Worm (Caenorhabditis elegans) whole organism, L3 larva: ENCODE data around the gene npr-31.

ENCODE experiments used
- R02D3.7 ChIP-seq: fragments of 150-350 bp; optimal IDR thresholded peaks from 2 replicates; lab custom pipeline; 2014; ENCODE audit warnings: missing biosample characterization, missing genetic modification characterization
- ZK546.5 ChIP-seq: sonication (generic microtip); optimal IDR thresholded peaks from 2 replicates; lab custom pipeline; 2017; ENCODE audit warnings: missing biosample characterization, missing genetic modification characterization
- aly-2 ChIP-seq: fragments of 150-350 bp; optimal IDR thresholded peaks from 2 replicates; lab custom pipeline; 2014; ENCODE audit warnings: missing biosample characterization, missing genetic modification characterization
- ama-1 ChIP-seq: fragments of 150-350 bp; optimal IDR thresholded peaks from 2 replicates; lab custom pipeline; 2018
- ceh-16 ChIP-seq: sonication (generic microtip); optimal IDR thresholded peaks from 2 replicates; lab custom pipeline; 2017; ENCODE audit warnings: missing biosample characterization, missing genetic modification characterization
- ceh-28 ChIP-seq: fragments of 150-350 bp; optimal IDR thresholded peaks from 2 replicates; lab custom pipeline; 2014; ENCODE audit warnings: missing biosample characterization, missing genetic modification reagents, missing genetic modification characterization
- ceh-82 ChIP-seq: fragments of 150-350 bp; optimal IDR thresholded peaks from 2 replicates; lab custom pipeline; 2014; ENCODE audit warnings: missing biosample characterization, missing genetic modification characterization
- ceh-9 ChIP-seq: sonication (generic microtip); optimal IDR thresholded peaks from 2 replicates; lab custom pipeline; 2018; ENCODE audit warnings: missing biosample characterization, missing genetic modification characterization
- egl-27 ChIP-seq: sonication (generic microtip); optimal IDR thresholded peaks from 4 replicates; lab custom pipeline; 2017; ENCODE audit warnings: missing biosample characterization, missing genetic modification reagents, missing genetic modification characterization
- elt-2 ChIP-seq: sonication (generic microtip); optimal IDR thresholded peaks from 2 replicates; lab custom pipeline; 2016; ENCODE audit warnings: missing genetic modification reagents, mild to moderate bottlenecking, missing genetic modification characterization, missing compliant biosample characterization
- elt-3 ChIP-seq, 3 experiments: fragments of 150-350 bp in 1 of 3; sonication (generic microtip) in 2 of 3; optimal IDR thresholded peaks; 2 replicates in 2 of 3; 4 replicates in 1 of 3; lab custom pipeline; 2014 to 2017; ENCODE audit warnings: missing biosample characterization in 3 of 3, missing genetic modification characterization in 3 of 3
- fos-1 ChIP-seq: fragments of 150-350 bp; optimal IDR thresholded peaks from 2 replicates; lab custom pipeline; 2014; ENCODE audit warnings: missing biosample characterization, missing genetic modification characterization
- jun-1 ChIP-seq: fragments of 150-350 bp; optimal IDR thresholded peaks from 2 replicates; lab custom pipeline; 2014; ENCODE audit warnings: missing biosample characterization, missing genetic modification reagents, missing genetic modification characterization
- lin-15B ChIP-seq: fragments of 150-350 bp; optimal IDR thresholded peaks from 2 replicates; lab custom pipeline; 2014; ENCODE audit warnings: missing biosample characterization, missing genetic modification characterization
- lsy-12 ChIP-seq: sonication (generic microtip); optimal IDR thresholded peaks from 2 replicates; lab custom pipeline; 2016; ENCODE audit warnings: mild to moderate bottlenecking, missing genetic modification characterization, missing compliant biosample characterization
- mdl-1 ChIP-seq: fragments of 150-350 bp; optimal IDR thresholded peaks from 2 replicates; lab custom pipeline; 2014; ENCODE audit warnings: missing biosample characterization, missing genetic modification characterization
- mml-1 ChIP-seq: fragments of 150-350 bp; sonication (generic microtip); optimal IDR thresholded peaks from 3 replicates; lab custom pipeline; 2014; ENCODE audit warnings: missing biosample characterization, missing genetic modification characterization
- nfya-1 ChIP-seq: sonication (generic microtip); optimal IDR thresholded peaks from 2 replicates; lab custom pipeline; 2017; ENCODE audit warnings: missing genetic modification characterization, mild to moderate bottlenecking, missing compliant biosample characterization, antibody characterized with exemption, moderate library complexity; ENCODE audit not compliant: insufficient read depth
- nhr-23 ChIP-seq: fragments of 150-350 bp; optimal IDR thresholded peaks from 2 replicates; lab custom pipeline; 2014; ENCODE audit warnings: missing biosample characterization, missing genetic modification reagents, missing genetic modification characterization
- nhr-237 ChIP-seq: fragments of 150-350 bp; optimal IDR thresholded peaks from 2 replicates; lab custom pipeline; 2014; ENCODE audit warnings: missing biosample characterization, missing genetic modification characterization
- nhr-25 ChIP-seq: sonication (generic microtip); optimal IDR thresholded peaks from 2 replicates; lab custom pipeline; 2017; ENCODE audit warnings: missing biosample characterization, missing genetic modification characterization
- nhr-28 ChIP-seq: fragments of 150-350 bp; optimal IDR thresholded peaks from 2 replicates; lab custom pipeline; 2014; ENCODE audit warnings: missing biosample characterization, missing genetic modification characterization
- nhr-43 ChIP-seq: sonication (generic microtip); optimal IDR thresholded peaks from 2 replicates; lab custom pipeline; 2016; ENCODE audit warnings: mild to moderate bottlenecking, missing genetic modification characterization, missing compliant biosample characterization; ENCODE audit not compliant: poor library complexity, severe bottlenecking
- nhr-67 ChIP-seq: fragments of 150-350 bp; optimal IDR thresholded peaks from 2 replicates; lab custom pipeline; 2014; ENCODE audit warnings: missing biosample characterization, missing genetic modification characterization
- nhr-77 ChIP-seq: fragments of 150-350 bp; optimal IDR thresholded peaks from 2 replicates; lab custom pipeline; 2014; ENCODE audit warnings: missing biosample characterization, missing genetic modification characterization
- pqm-1 ChIP-seq: fragments of 150-350 bp; optimal IDR thresholded peaks from 2 replicates; lab custom pipeline; 2017; ENCODE audit warnings: missing biosample characterization, missing genetic modification characterization, inconsistent platforms
- sea-2 ChIP-seq: fragments of 150-350 bp; sonication (generic microtip); optimal IDR thresholded peaks from 4 replicates; lab custom pipeline; 2014; ENCODE audit warnings: missing biosample characterization, missing genetic modification reagents, missing genetic modification characterization
- skn-1 ChIP-seq: fragments of 150-350 bp; optimal IDR thresholded peaks from 2 replicates; lab custom pipeline; 2014; ENCODE audit warnings: missing biosample characterization, missing genetic modification characterization
- snpc-4 ChIP-seq: fragments of 150-350 bp; optimal IDR thresholded peaks from 2 replicates; lab custom pipeline; 2014; ENCODE audit warnings: missing biosample characterization, missing genetic modification characterization
- tbx-2 ChIP-seq: sonication (generic microtip); optimal IDR thresholded peaks from 2 replicates; lab custom pipeline; 2016; ENCODE audit warnings: mild to moderate bottlenecking, missing genetic modification characterization, missing compliant biosample characterization
- unc-39 ChIP-seq: sonication (generic microtip); optimal IDR thresholded peaks from 4 replicates; lab custom pipeline; 2017; ENCODE audit warnings: missing biosample characterization, missing genetic modification characterization
- ztf-11 ChIP-seq: fragments of 150-350 bp; optimal IDR thresholded peaks from 2 replicates; lab custom pipeline; 2014; ENCODE audit warnings: missing biosample characterization, missing genetic modification characterization
- ztf-4 ChIP-seq: fragments of 150-350 bp; optimal IDR thresholded peaks from 2 replicates; lab custom pipeline; 2014; ENCODE audit warnings: missing biosample characterization, missing genetic modification characterization

The npr-31 gene

DNA sequence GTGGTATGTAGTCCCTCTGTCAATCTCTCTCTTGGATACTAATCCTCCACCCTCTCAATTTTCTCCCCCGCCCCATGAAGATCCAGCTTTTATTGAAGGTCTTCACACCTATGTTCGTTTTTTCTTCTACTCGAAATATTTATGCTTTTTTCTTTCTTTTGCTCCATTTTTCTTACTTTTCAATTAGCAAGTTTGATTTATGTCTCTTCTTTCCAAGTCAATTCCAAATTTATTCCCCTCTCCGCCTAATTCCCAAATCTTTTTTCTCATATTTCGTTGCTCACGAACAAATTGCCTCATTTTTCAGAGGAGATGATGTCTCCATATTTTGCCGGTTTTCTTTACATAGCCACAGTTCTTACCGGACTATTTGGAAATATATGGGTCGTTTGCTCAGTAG lies at the start of gene npr-31:
npr-31 (plus strand) TSS at position 301 of the 400 bp plus-strand sequence.
- no peak for TF ChIP-seq unc-39 (tag; lab: Kevin White, UChicago)
- no peak for TF ChIP-seq nhr-67 (tag; lab: Kevin White, UChicago)
- no peak for TF ChIP-seq ztf-4 (tag; lab: Kevin White, UChicago)
- TF ChIP-seq ama-1 (lab: Kevin White, UChicago): no peak
- no peak for TF ChIP-seq aly-2 (tag; lab: Kevin White, UChicago)
- TF ChIP-seq, all 47 proteins: peak for 0

- TF ChIP-seq skn-1 (no peak), mdl-1 (tag; lab: Kevin White, UChicago) (no peak), snpc-4 (tag; lab: Kevin White, UChicago) (no peak), lsy-12 (no peak), pqm-1 (no peak), ceh-16 (tag; lab: Kevin White, UChicago) (no peak), ceh-82 (tag; lab: Kevin White, UChicago) (no peak), R02D3.7 (tag; lab: Kevin White, UChicago) (no peak), egl-27 (tag; lab: Kevin White, UChicago) (no peak), lin-15B (tag; lab: Kevin White, UChicago) (no peak), elt-3 (tag; optimal IDR thresholded peaks at IDR 0.05; lab: Kevin White, UChicago) (no peak), tbx-2 (tag; lab: Kevin White, UChicago) (no peak), unc-39 (tag; lab: Kevin White, UChicago) (no peak), nfya-1 (tag; lab: Kevin White, UChicago) (no peak), nhr-237 (tag; lab: Kevin White, UChicago) (no peak), aly-2 (tag; lab: Kevin White, UChicago) (no peak)
These were observed 48.4 kb upstream of the npr-31 start for ce11 chrII:7095970-7096369.

- no peak for TF ChIP-seq fos-1 (tag; lab: Kevin White, UChicago)
- no peak for TF ChIP-seq ztf-4 (tag; lab: Kevin White, UChicago)
- no peak for TF ChIP-seq mml-1
- no peak for TF ChIP-seq egl-27 (tag; lab: Kevin White, UChicago)
- no peak for TF ChIP-seq pqm-1
- TF ChIP-seq nhr-237 (tag; lab: Kevin White, UChicago): no peak
- TF ChIP-seq nhr-23 (tag; lab: Kevin White, UChicago): no peak
- no peak for TF ChIP-seq ceh-28
- TF ChIP-seq R02D3.7 (tag; lab: Kevin White, UChicago): no peak
- TF ChIP-seq ZK546.5 (tag; lab: Kevin White, UChicago): no peak
- no peak for TF ChIP-seq tbx-2 (tag; lab: Kevin White, UChicago)
These were observed 45.8 kb upstream of the npr-31 start, which contains the start of gene mct-5 for ce11 chrII:7098578-7098977. mct-5 (minus strand) TSS chrII:7098593.

ce11 chrII:7099231-7099630 lies 45.2 kb upstream of the npr-31 start:
- TF ChIP-seq nhr-28 (tag; lab: Kevin White, UChicago): peak; percentile 32
- TF ChIP-seq ama-1 (lab: Kevin White, UChicago): peak; percentile 30
- TF ChIP-seq ztf-11 (tag; lab: Kevin White, UChicago): no peak
- TF ChIP-seq ZK546.5 (tag; lab: Kevin White, UChicago): no peak
- TF ChIP-seq jun-1 (tag; lab: Kevin White, UChicago): no peak
- TF ChIP-seq ceh-82 (tag; lab: Kevin White, UChicago): no peak
- TF ChIP-seq fos-1 (tag; lab: Kevin White, UChicago): no peak
- TF ChIP-seq snpc-4 (tag; lab: Kevin White, UChicago): no peak
- no peak for TF ChIP-seq nhr-43 (tag; lab: Kevin White, UChicago)
- TF ChIP-seq nhr-237 (tag; lab: Kevin White, UChicago): no peak
- no peak for TF ChIP-seq nhr-77 (tag; lab: Kevin White, UChicago)
- no peak for TF ChIP-seq lsy-12
- no peak for TF ChIP-seq mml-1

- TF ChIP-seq lsy-12 (peak; percentile 37), ama-1 (lab: Kevin White, UChicago) (peak; percentile 56), pqm-1 (no peak)
These were observed 43.6 kb upstream of the npr-31 start, which contains the start of gene mmaa-1 for ce11 chrII:7100838-7101237. mmaa-1 (minus strand) TSS chrII:7101165.

DNA sequence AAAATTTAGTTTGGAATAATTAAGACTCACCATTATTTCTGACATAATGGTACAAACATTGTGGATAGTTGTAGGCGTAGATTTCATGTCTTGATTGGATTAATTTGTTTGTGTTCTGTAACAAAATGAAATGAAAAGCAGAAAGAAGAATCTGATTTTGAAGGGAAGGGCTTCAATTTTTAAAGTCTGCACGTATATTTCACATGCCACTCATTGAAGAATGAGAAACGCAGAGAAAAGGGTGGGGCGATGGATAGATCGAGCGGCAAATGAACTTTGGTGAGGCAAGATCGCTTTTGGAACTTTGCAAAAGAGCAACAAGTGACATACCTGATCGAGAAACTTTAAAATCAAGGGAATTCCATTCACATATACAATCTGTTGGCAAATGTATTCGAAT lies 42.1 kb upstream of the npr-31 start:
- peak; percentile 6 for TF ChIP-seq lin-15B (tag; lab: Kevin White, UChicago)
- TF ChIP-seq ceh-82 (tag; lab: Kevin White, UChicago): no peak
- no peak for TF ChIP-seq ceh-9 (tag; lab: Kevin White, UChicago)
- no peak for TF ChIP-seq R02D3.7 (tag; lab: Kevin White, UChicago)
- no peak for TF ChIP-seq tbx-2 (tag; lab: Kevin White, UChicago)
- TF ChIP-seq sea-2 (GFP tag; lab: Kevin White, UChicago): no peak
- no peak for TF ChIP-seq ceh-28
- no peak for TF ChIP-seq ama-1 (lab: Kevin White, UChicago)
- no peak for TF ChIP-seq elt-3 (tag; optimal IDR thresholded peaks at IDR 0.05; lab: Kevin White, UChicago)
- TF ChIP-seq nhr-25 (tag; lab: Kevin White, UChicago): peak; percentile 2
- no peak for TF ChIP-seq elt-2 (tag; lab: Kevin White, UChicago)
- TF ChIP-seq, all 47 proteins: peak for 2
